Worm (Caenorhabditis elegans) whole organism, L1 larva: ENCODE measurements around the gene frl-1.

ENCODE experiments used
- C04F5.9 ChIP-seq: sonication (generic microtip); optimal IDR thresholded peaks from 2 replicates; lab custom pipeline; 2016; ENCODE audit warnings: missing genetic modification characterization, missing compliant biosample characterization
- Y116A8C.19 ChIP-seq: sonication (generic microtip); optimal IDR thresholded peaks from 2 replicates; lab custom pipeline; 2016; ENCODE audit warnings: missing compliant biosample characterization, missing genetic modification characterization, borderline replicate concordance
- ceh-63 ChIP-seq: fragments of 200-800 bp; sonication (Bioruptor generic); optimal IDR thresholded peaks from 2 replicates; lab custom pipeline; 2018; ENCODE audit warnings: mild to moderate bottlenecking, missing genetic modification characterization, missing compliant biosample characterization
- ceh-8 ChIP-seq: fragments of 200-800 bp; sonication (Bioruptor generic); optimal IDR thresholded peaks from 2 replicates; lab custom pipeline; 2018; ENCODE audit warnings: mild to moderate bottlenecking, missing genetic modification characterization, moderate library complexity, missing compliant biosample characterization
- ceh-88 ChIP-seq: fragments of 200-800 bp; sonication (Bioruptor generic); IDR thresholded peaks from 2 replicates; pipeline ENCODE4 v1.3.6; 2022; ENCODE audit warnings: missing genetic modification characterization, missing compliant biosample characterization
- dpl-1 ChIP-seq, 3 experiments: fragments of 150-350 bp in 2 of 3; sonication (generic microtip) in 1 of 3; optimal IDR thresholded peaks; 2 replicates each; lab custom pipeline; 2014 to 2017; ENCODE audit warnings: missing biosample characterization in 3 of 3, missing genetic modification characterization in 3 of 3, missing genetic modification reagents in 3 of 3
- dsc-1 ChIP-seq: sonication (generic microtip); optimal IDR thresholded peaks from 2 replicates; lab custom pipeline; 2016; ENCODE audit warnings: mild to moderate bottlenecking, missing genetic modification characterization, missing compliant biosample characterization
- efl-3 ChIP-seq: fragments of 200-800 bp; sonication (Bioruptor generic); optimal IDR thresholded peaks from 2 replicates; lab custom pipeline; 2018; ENCODE audit warnings: mild to moderate bottlenecking, missing genetic modification characterization, missing compliant biosample characterization
- elt-2 ChIP-seq: sonication (generic microtip); optimal IDR thresholded peaks from 2 replicates; lab custom pipeline; 2016; ENCODE audit warnings: missing genetic modification characterization, mild to moderate bottlenecking, inconsistent platforms, missing compliant biosample characterization, missing genetic modification reagents
- elt-3 ChIP-seq, 6 experiments: fragments of 150-350 bp in 1 of 6; sonication (generic microtip); optimal IDR thresholded peaks; 2 replicates each; lab custom pipeline; 2017 to 2018; ENCODE audit warnings: missing biosample characterization in 6 of 6, missing genetic modification characterization in 6 of 6, inconsistent platforms in 1 of 6
- ets-5 ChIP-seq: fragments of 200-800 bp; sonication (Bioruptor generic); IDR thresholded peaks from 2 replicates; pipeline ENCODE4 v1.3.6; 2022; ENCODE audit warnings: missing genetic modification characterization, missing compliant biosample characterization
- fkh-10 ChIP-seq: sonication (generic microtip); optimal IDR thresholded peaks from 2 replicates; lab custom pipeline; 2017; ENCODE audit warnings: missing biosample characterization, missing genetic modification reagents, missing genetic modification characterization
- fkh-4 ChIP-seq: sonication (generic microtip); optimal IDR thresholded peaks from 2 replicates; lab custom pipeline; 2016; ENCODE audit warnings: missing compliant biosample characterization, missing genetic modification characterization, borderline replicate concordance
- fos-1 ChIP-seq: fragments of 150-350 bp; optimal IDR thresholded peaks from 2 replicates; lab custom pipeline; 2014; ENCODE audit warnings: missing biosample characterization, missing genetic modification characterization
- grh-1 ChIP-seq: fragments of 200-800 bp; sonication (Bioruptor generic); IDR thresholded peaks from 2 replicates; pipeline ENCODE4 v1.3.6; 2022; ENCODE audit warnings: missing genetic modification reagents, missing genetic modification characterization, missing compliant biosample characterization
- isw-1 ChIP-seq: fragments of 200-800 bp; sonication (Bioruptor generic); IDR thresholded peaks from 2 replicates; pipeline ENCODE4 v1.3.6; 2022; ENCODE audit warnings: missing genetic modification characterization, missing compliant biosample characterization
- lin-13 ChIP-seq: fragments of 150-350 bp; optimal IDR thresholded peaks from 2 replicates; lab custom pipeline; 2014; ENCODE audit warnings: missing biosample characterization, missing genetic modification reagents, missing genetic modification characterization
- lin-14 ChIP-seq: fragments of 200-800 bp; sonication (Bioruptor generic); optimal IDR thresholded peaks from 2 replicates; lab custom pipeline; 2018; ENCODE audit warnings: mild to moderate bottlenecking, missing genetic modification characterization, moderate library complexity, missing compliant biosample characterization
- lin-35 ChIP-seq, 2 experiments: fragments of 150-350 bp; optimal IDR thresholded peaks; 2 replicates each; lab custom pipeline; 2014; ENCODE audit warnings: missing biosample characterization in 2 of 2, missing genetic modification characterization in 2 of 2, missing genetic modification reagents in 2 of 2
- mef-2 ChIP-seq: fragments of 150-350 bp; optimal IDR thresholded peaks from 2 replicates; lab custom pipeline; 2014; ENCODE audit warnings: missing biosample characterization, missing genetic modification characterization
- mep-1 ChIP-seq: fragments of 150-350 bp; optimal IDR thresholded peaks from 2 replicates; lab custom pipeline; 2014; ENCODE audit warnings: missing biosample characterization, missing genetic modification characterization
- nhr-12 ChIP-seq: sonication (generic microtip); optimal IDR thresholded peaks from 2 replicates; lab custom pipeline; 2017; ENCODE audit warnings: missing biosample characterization, missing genetic modification characterization
- nhr-20 ChIP-seq: sonication (generic microtip); optimal IDR thresholded peaks from 2 replicates; lab custom pipeline; 2016; ENCODE audit warnings: mild to moderate bottlenecking, missing genetic modification characterization, missing compliant biosample characterization
- nhr-85 ChIP-seq: sonication (generic microtip); peaks from one replicate; lab custom pipeline; 2016; ENCODE audit warnings: missing genetic modification characterization, inconsistent platforms, missing compliant biosample characterization
- pax-3 ChIP-seq: fragments of 200-800 bp; sonication (Bioruptor generic); optimal IDR thresholded peaks from 2 replicates; lab custom pipeline; 2018; ENCODE audit warnings: mild to moderate bottlenecking, missing genetic modification characterization, moderate library complexity, missing compliant biosample characterization
- rnt-1 ChIP-seq: sonication (generic microtip); optimal IDR thresholded peaks from 2 replicates; lab custom pipeline; 2016; ENCODE audit warnings: mild to moderate bottlenecking, missing genetic modification characterization, moderate library complexity, missing compliant biosample characterization
- skn-1 ChIP-seq: fragments of 150-350 bp; optimal IDR thresholded peaks from 2 replicates; lab custom pipeline; 2014; ENCODE audit warnings: missing biosample characterization, missing genetic modification characterization
- snu-23 ChIP-seq: sonication (generic microtip); optimal IDR thresholded peaks from 2 replicates; lab custom pipeline; 2016; ENCODE audit warnings: missing genetic modification characterization, missing compliant biosample characterization
- sptf-1 ChIP-seq: fragments of 150-350 bp; optimal IDR thresholded peaks from 2 replicates; lab custom pipeline; 2014; ENCODE audit warnings: missing biosample characterization, missing genetic modification characterization
- sup-37 ChIP-seq: fragments of 200-800 bp; sonication (Bioruptor generic); optimal IDR thresholded peaks from 2 replicates; lab custom pipeline; 2018; ENCODE audit warnings: mild to moderate bottlenecking, missing genetic modification characterization, missing compliant biosample characterization
- swsn-7 ChIP-seq: sonication (generic microtip); optimal IDR thresholded peaks from 2 replicates; lab custom pipeline; 2016; ENCODE audit warnings: missing genetic modification characterization, missing compliant biosample characterization
- tbx-2 ChIP-seq: sonication (generic microtip); optimal IDR thresholded peaks from 2 replicates; lab custom pipeline; 2016; ENCODE audit warnings: missing genetic modification characterization, missing compliant biosample characterization
- tlp-1 ChIP-seq: fragments of 150-350 bp; optimal IDR thresholded peaks from 2 replicates; lab custom pipeline; 2014; ENCODE audit warnings: missing biosample characterization, missing genetic modification characterization
- unc-130 ChIP-seq: fragments of 150-350 bp; optimal IDR thresholded peaks from 2 replicates; lab custom pipeline; 2017; ENCODE audit warnings: missing biosample characterization, missing genetic modification characterization, inconsistent platforms
- unc-62 ChIP-seq: fragments of 150-350 bp; optimal IDR thresholded peaks from 2 replicates; lab custom pipeline; 2014; ENCODE audit warnings: missing biosample characterization, missing genetic modification reagents, missing genetic modification characterization
- unc-86 ChIP-seq: sonication (generic microtip); optimal IDR thresholded peaks from 2 replicates; lab custom pipeline; 2016; ENCODE audit warnings: missing genetic modification characterization, missing compliant biosample characterization
- unc-98 ChIP-seq: fragments of 200-800 bp; sonication (Bioruptor generic); IDR thresholded peaks from 2 replicates; pipeline ENCODE4 v1.3.6; 2022; ENCODE audit warnings: missing genetic modification characterization, missing compliant biosample characterization
- xbp-1 ChIP-seq: sonication (generic microtip); optimal IDR thresholded peaks from 2 replicates; lab custom pipeline; 2016; ENCODE audit warnings: missing genetic modification characterization, missing compliant biosample characterization
- zag-1 ChIP-seq: fragments of 150-350 bp; optimal IDR thresholded peaks from 2 replicates; lab custom pipeline; 2014; ENCODE audit warnings: missing biosample characterization, missing genetic modification characterization
- zip-4 ChIP-seq: fragments of 200-800 bp; sonication (Bioruptor generic); optimal IDR thresholded peaks from 2 replicates; lab custom pipeline; 2018; ENCODE audit warnings: mild to moderate bottlenecking, missing genetic modification characterization, moderate library complexity, missing compliant biosample characterization
- ztf-4 ChIP-seq: fragments of 150-350 bp; optimal IDR thresholded peaks from 2 replicates; lab custom pipeline; 2014; ENCODE audit warnings: missing biosample characterization, missing genetic modification characterization

frl-1 gene

ce11 chrIII:2090695-2091094 lies 33.2 kb upstream of the frl-1 start (continued):
- TF ChIP-seq zip-4 (no peak), nhr-85 (tag; lab: Kevin White, UChicago) (peak; percentile 97), fos-1 (tag; lab: Kevin White, UChicago) (peak; percentile 74), tlp-1 (tag; lab: Kevin White, UChicago) (no peak), ztf-4 (tag; lab: Kevin White, UChicago) (no peak), ceh-63 (GFP tag; lab: Kevin White, UChicago) (no peak), C04F5.9 (tag; lab: Kevin White, UChicago) (no peak), lin-14 (GFP tag; lab: Kevin White, UChicago) (peak; percentile 74), lin-13 (GFP tag; lab: Kevin White, UChicago) (peak; percentile 79), dpl-1 (GFP tag; optimal IDR thresholded peaks at IDR 0.05; lab: Kevin White, UChicago) (peak; percentile 30 to 63 (median 49)), fkh-4 (tag; lab: Kevin White, UChicago) (no peak), elt-2 (tag; lab: Kevin White, UChicago) (peak; percentile 61), unc-86 (no peak), ceh-8 (GFP tag; lab: Kevin White, UChicago) (no peak), isw-1 (GFP tag; lab: Robert Waterston, UW) (no peak), unc-62 (GFP tag; lab: Kevin White, UChicago) (no peak), fkh-10 (GFP tag; lab: Kevin White, UChicago) (no peak), xbp-1 (tag; lab: Kevin White, UChicago) (peak; percentile 57), dsc-1 (tag; lab: Kevin White, UChicago) (no peak), mep-1 (tag; lab: Kevin White, UChicago) (peak; percentile 89), ets-5 (GFP tag; lab: Robert Waterston, UW) (no peak), efl-3 (GFP tag; lab: Kevin White, UChicago) (no peak), pax-3 (tag; lab: Kevin White, UChicago) (no peak), unc-130 (no peak), Y116A8C.19 (tag; lab: Kevin White, UChicago) (no peak), mef-2 (tag; lab: Kevin White, UChicago) (no peak), nhr-20 (peak; percentile 85), zag-1 (tag; lab: Kevin White, UChicago) (no peak), grh-1 (GFP tag; lab: Robert Waterston, UW) (peak; percentile 84), sup-37 (GFP tag; lab: Kevin White, UChicago) (no peak), rnt-1 (tag; lab: Kevin White, UChicago) (no peak)

ce11 chrIII:2091367-2091766 lies 32.6 kb upstream of the frl-1 start:
- TF ChIP-seq lin-35 (GFP tag; optimal IDR thresholded peaks at IDR 0.05; lab: Kevin White, UChicago): peak in 1 of 2 experiments; percentile 9
- no peak for TF ChIP-seq snu-23 (GFP tag; lab: Kevin White, UChicago)
- TF ChIP-seq elt-3 (tag; optimal IDR thresholded peaks at IDR 0.05; lab: Kevin White, UChicago): no peak
- TF ChIP-seq sptf-1: no peak

ce11 chrIII:2092409-2092808 lies 31.5 kb upstream of the frl-1 start, which contains the start of gene Y48G9A.9:
Y48G9A.9 (plus strand) TSS chrIII:2092709.
- TF ChIP-seq nhr-12 (tag; lab: Kevin White, UChicago) (no peak), ceh-88 (no peak), skn-1 (tag; lab: Kevin White, UChicago) (no peak), unc-98 (GFP tag; lab: Robert Waterston, UW) (no peak), swsn-7 (tag; lab: Kevin White, UChicago) (no peak), tbx-2 (tag; lab: Kevin White, UChicago) (no peak)
